Fruit fly (Drosophila melanogaster) whole organism, adult: ENCODE data around the gene ps.

Experiments used
- CG11617 ChIP-seq: fragments of 200-800 bp; sonication (Bioruptor generic); optimal IDR thresholded peaks from 2 replicates; lab custom pipeline; 2017; ENCODE audit warnings: mild to moderate bottlenecking, missing biosample characterization, missing genetic modification reagents, missing genetic modification characterization
- CG14711 ChIP-seq: fragments of 200-800 bp; sonication (Bioruptor generic); optimal IDR thresholded peaks from 2 replicates; lab custom pipeline; 2018; ENCODE audit warnings: missing biosample characterization, mild to moderate bottlenecking, missing genetic modification characterization, moderate library complexity
- Clk ChIP-seq: fragments of 200-800 bp; sonication (Bioruptor generic); optimal IDR thresholded peaks from 2 replicates; lab custom pipeline; 2017; ENCODE audit warnings: missing biosample characterization, missing genetic modification characterization
- pad ChIP-seq: fragments of 200-800 bp; sonication (Bioruptor generic); optimal IDR thresholded peaks from 3 replicates; lab custom pipeline; 2017; ENCODE audit warnings: missing biosample characterization, missing genetic modification characterization, mild to moderate bottlenecking, moderate library complexity, missing genetic modification reagents

- no peak for TF ChIP-seq Clk
- no peak for TF ChIP-seq pad (GFP tag; lab: Kevin White, UChicago)
- no peak for TF ChIP-seq CG14711 (tag; lab: Kevin White, UChicago)
- no peak for TF ChIP-seq CG11617 (GFP tag; lab: Kevin White, UChicago)
These were observed 789 bp upstream of the ps start for dm6 chr3R:9416951-9417350.
